Fruit fly (Drosophila melanogaster) whole organism, wandering third instar larva: ENCODE measurements around the gene noi.

Experiments
- Abd-B ChIP-seq: fragments of >200 bp; optimal IDR thresholded peaks from 2 replicates; lab custom pipeline; 2017; ENCODE audit warnings: missing biosample characterization, missing genetic modification characterization
- CG32264 ChIP-seq: fragments of 200-800 bp; sonication (Bioruptor generic); optimal IDR thresholded peaks from 2 replicates; lab custom pipeline; 2016; ENCODE audit warnings: missing biosample characterization, missing genetic modification characterization
- CG9705 ChIP-seq: fragments of 200-800 bp; sonication (Bioruptor generic); optimal IDR thresholded peaks from 2 replicates; lab custom pipeline; 2018; ENCODE audit warnings: missing biosample characterization, mild to moderate bottlenecking, missing genetic modification characterization
- CrebA ChIP-seq: fragments of 200-800 bp; sonication (Bioruptor generic); optimal IDR thresholded peaks from 2 replicates; lab custom pipeline; 2016; ENCODE audit warnings: missing biosample characterization, mild to moderate bottlenecking, missing genetic modification characterization, borderline replicate concordance
- Dfd ChIP-seq: fragments of >200 bp; optimal IDR thresholded peaks from 2 replicates; lab custom pipeline; 2017; ENCODE audit warnings: missing biosample characterization, missing genetic modification characterization
- Dif ChIP-seq: fragments of 200-275, 200-300 bp; sonication (Bioruptor generic); optimal IDR thresholded peaks from 2 replicates; lab custom pipeline; 2018; ENCODE audit warnings: missing biosample characterization, missing genetic modification characterization; ENCODE audit not compliant: partially characterized antibody
- GATAd ChIP-seq: sonication (Bioruptor generic); optimal IDR thresholded peaks from 2 replicates; lab custom pipeline; 2016; ENCODE audit warnings: missing biosample characterization, missing genetic modification characterization
- HLH106 ChIP-seq: fragments of 200-800 bp; optimal IDR thresholded peaks from 3 replicates; lab custom pipeline; 2019; ENCODE audit warnings: missing biosample characterization, mild to moderate bottlenecking, missing genetic modification characterization, moderate library complexity
- Hnf4 ChIP-seq: fragments of 200-800 bp; sonication (Bioruptor generic); optimal IDR thresholded peaks from 2 replicates; lab custom pipeline; 2016; ENCODE audit warnings: missing biosample characterization, mild to moderate bottlenecking, missing genetic modification characterization
- Hr78 ChIP-seq: fragments of >200 bp; optimal IDR thresholded peaks from 2 replicates; lab custom pipeline; 2017; ENCODE audit warnings: missing biosample characterization, missing genetic modification characterization
- Hr83 ChIP-seq: fragments of 200-300 bp; sonication (Bioruptor generic); optimal IDR thresholded peaks from 2 replicates; lab custom pipeline; 2016; ENCODE audit warnings: missing biosample characterization, mild to moderate bottlenecking, missing genetic modification characterization, moderate library complexity; ENCODE audit not compliant: poor library complexity, severe bottlenecking
- Jra ChIP-seq: sonication (Bioruptor generic); optimal IDR thresholded peaks from 2 replicates; lab custom pipeline; 2016; ENCODE audit warnings: missing biosample characterization, missing genetic modification characterization
- Mio ChIP-seq: sonication (Bioruptor generic); optimal IDR thresholded peaks from 2 replicates; lab custom pipeline; 2016; ENCODE audit warnings: missing biosample characterization, missing genetic modification characterization
- Myc ChIP-seq: fragments of >200 bp; optimal IDR thresholded peaks from 2 replicates; lab custom pipeline; 2017
- N ChIP-seq: fragments of >200 bp; optimal IDR thresholded peaks from 2 replicates; lab custom pipeline; 2018; ENCODE audit warnings: missing biosample characterization, missing external identifiers, missing genetic modification characterization
- OdsH ChIP-seq: fragments of 200-800 bp; sonication (Bioruptor generic); optimal IDR thresholded peaks from 2 replicates; lab custom pipeline; 2016; ENCODE audit warnings: missing biosample characterization, mild to moderate bottlenecking, missing genetic modification characterization
- Rel ChIP-seq, 2 experiments: fragments of 200-800 bp; sonication (Bioruptor generic) in 1 of 2; optimal IDR thresholded peaks; 2 replicates in 1 of 2; 3 replicates in 1 of 2; lab custom pipeline; 2016 to 2019; ENCODE audit warnings: mild to moderate bottlenecking in 2 of 2, missing biosample characterization in 2 of 2, missing genetic modification characterization in 2 of 2, moderate library complexity in 1 of 2
- Sp1 ChIP-seq: fragments of 200-800 bp; sonication (Bioruptor generic); optimal IDR thresholded peaks from 3 replicates; lab custom pipeline; 2019; ENCODE audit warnings: missing biosample characterization, mild to moderate bottlenecking, missing genetic modification characterization, moderate library complexity
- Vsx2 ChIP-seq: fragments of 200-300, 225-300 bp; sonication (Bioruptor generic); optimal IDR thresholded peaks from 2 replicates; lab custom pipeline; 2018; ENCODE audit warnings: missing biosample characterization, missing genetic modification characterization; ENCODE audit not compliant: partially characterized antibody
- br ChIP-seq: fragments of 200-800 bp; sonication (Bioruptor generic); optimal IDR thresholded peaks from 2 replicates; lab custom pipeline; 2016; ENCODE audit warnings: missing biosample characterization, missing genetic modification characterization
- brk ChIP-seq: fragments of 200-800 bp; sonication (Bioruptor generic); optimal IDR thresholded peaks from 2 replicates; lab custom pipeline; 2016; ENCODE audit warnings: missing biosample characterization, mild to moderate bottlenecking, missing genetic modification characterization
- dl ChIP-seq, 2 experiments: fragments of 175-275, 200-275 bp in 1 of 2; fragments of 200-275 bp in 1 of 2; sonication (Bioruptor generic); optimal IDR thresholded peaks; lab custom pipeline; 2018; ENCODE audit warnings: mild to moderate bottlenecking in 2 of 2, missing biosample characterization in 2 of 2, missing genetic modification characterization in 2 of 2, moderate library complexity in 2 of 2; ENCODE audit not compliant: partially characterized antibody in 2 of 2, insufficient read depth in 1 of 2
- dmrt93B ChIP-seq: fragments of 200-800 bp; sonication (Bioruptor generic); optimal IDR thresholded peaks from 2 replicates; lab custom pipeline; 2018; ENCODE audit warnings: missing biosample characterization, mild to moderate bottlenecking, missing genetic modification characterization
- dsf ChIP-seq: sonication (Bioruptor generic); optimal IDR thresholded peaks from 2 replicates; lab custom pipeline; 2016; ENCODE audit warnings: missing biosample characterization, missing genetic modification characterization, borderline replicate concordance
- ey ChIP-seq: fragments of 200-800 bp; sonication (Bioruptor generic); optimal IDR thresholded peaks from 2 replicates; lab custom pipeline; 2016; ENCODE audit warnings: missing biosample characterization, missing genetic modification characterization
- foxo ChIP-seq, 2 experiments: fragments of 200-800 bp; sonication (Bioruptor generic); optimal IDR thresholded peaks; 2 replicates in 1 of 2; 3 replicates in 1 of 2; lab custom pipeline; 2016 to 2017; ENCODE audit warnings: missing biosample characterization in 2 of 2, missing genetic modification characterization in 2 of 2
- fru ChIP-seq: fragments of 200-800 bp; sonication (Bioruptor generic); optimal IDR thresholded peaks from 3 replicates; lab custom pipeline; 2016; ENCODE audit warnings: missing biosample characterization, mild to moderate bottlenecking, missing genetic modification characterization
- h ChIP-seq: fragments of 200-800 bp; sonication (Bioruptor generic); optimal IDR thresholded peaks from 3 replicates; lab custom pipeline; 2016; ENCODE audit warnings: missing biosample characterization, mild to moderate bottlenecking, missing genetic modification characterization
- jim ChIP-seq: fragments of 175-275, 200-325 bp; sonication (Bioruptor generic); optimal IDR thresholded peaks from 2 replicates; lab custom pipeline; 2016; ENCODE audit warnings: missing biosample characterization, mild to moderate bottlenecking, missing genetic modification characterization
- lola ChIP-seq: fragments of >200 bp; optimal IDR thresholded peaks from 2 replicates; lab custom pipeline; 2017; ENCODE audit warnings: missing biosample characterization, missing genetic modification characterization
- pan ChIP-seq: fragments of >200 bp; optimal IDR thresholded peaks from 2 replicates; lab custom pipeline; 2017
- psq ChIP-seq: fragments of 200-800 bp; sonication (Bioruptor generic); optimal IDR thresholded peaks from 3 replicates; lab custom pipeline; 2017; ENCODE audit warnings: missing biosample characterization, mild to moderate bottlenecking, missing genetic modification characterization, moderate library complexity
- rgr ChIP-seq: fragments of 200-800 bp; sonication (Bioruptor generic); optimal IDR thresholded peaks from 3 replicates; lab custom pipeline; 2016; ENCODE audit warnings: missing biosample characterization, mild to moderate bottlenecking, missing genetic modification characterization
- sage ChIP-seq: fragments of 200-800 bp; sonication (Bioruptor generic); optimal IDR thresholded peaks from 2 replicates; lab custom pipeline; 2016; ENCODE audit warnings: missing biosample characterization, mild to moderate bottlenecking, missing genetic modification characterization
- sv ChIP-seq: fragments of 200-800 bp; sonication (Bioruptor generic); optimal IDR thresholded peaks from 3 replicates; lab custom pipeline; 2016; ENCODE audit warnings: missing biosample characterization, missing genetic modification characterization
- tai ChIP-seq: sonication (Bioruptor generic); optimal IDR thresholded peaks from 2 replicates; lab custom pipeline; 2016; ENCODE audit warnings: missing biosample characterization, missing genetic modification characterization
- usp ChIP-seq: fragments of >200 bp; optimal IDR thresholded peaks from 2 replicates; lab custom pipeline; 2017; ENCODE audit warnings: missing biosample characterization, missing genetic modification characterization
- woc ChIP-seq: sonication (Bioruptor generic); optimal IDR thresholded peaks from 2 replicates; lab custom pipeline; 2016; ENCODE audit warnings: missing biosample characterization, mild to moderate bottlenecking, missing genetic modification characterization

Gene noi

dm6 chr3R:5606477-5606876, 15.2 kb upstream of the noi start, which contains the start of gene asl:
TSS of gene asl (minus strand) at chr3R:5606543.
- TF ChIP-seq GATAd (GFP tag; lab: Kevin White, UChicago) (no peak), Mio (no peak), rgr (GFP tag; lab: Kevin White, UChicago) (no peak), Hr78 (peak; percentile 55), CrebA (GFP tag; lab: Kevin White, UChicago) (no peak), dl (GFP tag; optimal IDR thresholded peaks at IDR 0.05; lab: Kevin White, UChicago; ENCODE audit: insufficient read depth in 1 of 2, partially characterized antibody in 2 of 2) (no peak), Dif (GFP tag; lab: Kevin White, UChicago) (no peak), lola (GFP tag; lab: Kevin White, UChicago) (no peak), sage (GFP tag; lab: Kevin White, UChicago) (no peak), pan (no peak), Abd-B (GFP tag; lab: Kevin White, UChicago) (no peak), usp (GFP tag; lab: Kevin White, UChicago) (no peak), Hr83 (no peak), CG9705 (GFP tag; lab: Kevin White, UChicago) (peak; percentile 53), jim (GFP tag; lab: Kevin White, UChicago) (no peak), OdsH (peak; percentile 23), Sp1 (GFP tag; lab: Kevin White, UChicago) (peak; percentile 54), psq (peak; percentile 48), N (GFP tag; lab: Kevin White, UChicago) (peak; percentile 94), tai (GFP tag; lab: Kevin White, UChicago) (no peak), woc (GFP tag; lab: Kevin White, UChicago) (peak; percentile 42), brk (GFP tag; lab: Kevin White, UChicago) (no peak), foxo (GFP tag; optimal IDR thresholded peaks at IDR 0.05; lab: Kevin White, UChicago) (peak in 1 of 2 experiments; percentile 62), Jra (GFP tag; lab: Kevin White, UChicago) (no peak), fru (GFP tag; lab: Kevin White, UChicago) (peak; percentile 100), h (GFP tag; lab: Kevin White, UChicago) (peak; percentile 56), Dfd (GFP tag; lab: Kevin White, UChicago) (no peak), br (GFP tag; lab: Kevin White, UChicago) (no peak), Vsx2 (GFP tag; lab: Kevin White, UChicago) (no peak), Rel (GFP tag; optimal IDR thresholded peaks at IDR 0.05; lab: Kevin White, UChicago) (no peak), Rel (tag; optimal IDR thresholded peaks at IDR 0.05; lab: Kevin White, UChicago) (peak; percentile 45), dmrt93B (GFP tag; lab: Kevin White, UChicago) (no peak), dsf (GFP tag; lab: Kevin White, UChicago) (no peak), Myc (no peak), CG32264 (GFP tag; lab: Kevin White, UChicago) (peak; percentile 17), sv (GFP tag; lab: Kevin White, UChicago) (peak; percentile 29), HLH106 (tag; lab: Kevin White, UChicago) (peak; percentile 64), Hnf4 (GFP tag; lab: Kevin White, UChicago) (no peak), ey (peak; percentile 33)

dm6 chr3R:5601044-5601523, 9.8 kb upstream of the noi start, which contains the start of the genes kra and SecS:
TSS of gene kra (minus strand) at chr3R:5601136.
TSS of gene SecS (plus strand) at chr3R:5601433.
- peak; percentile 60 for TF ChIP-seq h (GFP tag; lab: Kevin White, UChicago)
- peak; percentile 72 for TF ChIP-seq br (GFP tag; lab: Kevin White, UChicago)
- no peak for TF ChIP-seq Myc
- TF ChIP-seq dsf (GFP tag; lab: Kevin White, UChicago): peak; percentile 58
- TF ChIP-seq Rel (GFP tag; optimal IDR thresholded peaks at IDR 0.05; lab: Kevin White, UChicago): peak; percentile 42
- peak; percentile 17 for TF ChIP-seq Rel (tag; optimal IDR thresholded peaks at IDR 0.05; lab: Kevin White, UChicago)
- TF ChIP-seq Hnf4 (GFP tag; lab: Kevin White, UChicago): peak; percentile 71
- TF ChIP-seq usp (GFP tag; lab: Kevin White, UChicago): no peak
- peak; percentile 33 for TF ChIP-seq Dif (GFP tag; lab: Kevin White, UChicago)
- no peak for TF ChIP-seq CG32264 (GFP tag; lab: Kevin White, UChicago)
- no peak for TF ChIP-seq psq
- TF ChIP-seq woc (GFP tag; lab: Kevin White, UChicago): peak; percentile 46
- TF ChIP-seq foxo (GFP tag; optimal IDR thresholded peaks at IDR 0.05; lab: Kevin White, UChicago): peak in 1 of 2 experiments; percentile 77
- peak; percentile 69 for TF ChIP-seq fru (GFP tag; lab: Kevin White, UChicago)
- TF ChIP-seq Hr83: peak; percentile 68
- TF ChIP-seq rgr (GFP tag; lab: Kevin White, UChicago): peak; percentile 69
- TF ChIP-seq sv (GFP tag; lab: Kevin White, UChicago): peak; percentile 50
- no peak for TF ChIP-seq pan
- TF ChIP-seq Hr78: no peak
- no peak for TF ChIP-seq Abd-B (GFP tag; lab: Kevin White, UChicago)
- peak; percentile 64 for TF ChIP-seq Sp1 (GFP tag; lab: Kevin White, UChicago)
- TF ChIP-seq OdsH: peak; percentile 56
- no peak for TF ChIP-seq dmrt93B (GFP tag; lab: Kevin White, UChicago)
- TF ChIP-seq lola (GFP tag; lab: Kevin White, UChicago): no peak
- peak; percentile 63 for TF ChIP-seq ey
- TF ChIP-seq CG9705 (GFP tag; lab: Kevin White, UChicago): peak; percentile 40
- no peak for TF ChIP-seq jim (GFP tag; lab: Kevin White, UChicago)
- TF ChIP-seq HLH106 (tag; lab: Kevin White, UChicago): peak; percentile 64
